Worm (Caenorhabditis elegans) whole organism, young adult: ENCODE results near the gene tag-281.

Experiments
- D2030.7 ChIP-seq: fragments of 200-800 bp; sonication (Bioruptor generic); IDR thresholded peaks from 2 replicates; pipeline ENCODE4 v1.3.6; 2022; ENCODE audit warnings: missing genetic modification reagents, missing genetic modification characterization, missing compliant biosample characterization
- F10E7.11 ChIP-seq: sonication (generic microtip); optimal IDR thresholded peaks from 2 replicates; lab custom pipeline; 2017; ENCODE audit warnings: mild to moderate bottlenecking, missing genetic modification characterization, moderate library complexity, missing compliant biosample characterization
- F23B12.7 ChIP-seq: sonication (generic microtip); optimal IDR thresholded peaks from 2 replicates; lab custom pipeline; 2017; ENCODE audit warnings: missing genetic modification characterization, mild to moderate bottlenecking, missing compliant biosample characterization, antibody characterized with exemption, moderate library complexity; ENCODE audit not compliant: insufficient read depth
- F33H1.4 ChIP-seq: fragments of 200-800 bp; sonication (Bioruptor generic); IDR thresholded peaks from 2 replicates; pipeline ENCODE4 v1.3.6; 2022; ENCODE audit warnings: missing genetic modification reagents, missing genetic modification characterization, missing compliant biosample characterization
- F37B4.10 ChIP-seq: fragments of 200-800 bp; sonication (Bioruptor generic); IDR thresholded peaks from 2 replicates; pipeline ENCODE4 v1.3.6; 2022; ENCODE audit warnings: missing genetic modification characterization, missing compliant biosample characterization
- F52B5.7 ChIP-seq: sonication (generic microtip); optimal IDR thresholded peaks from 2 replicates; lab custom pipeline; 2016; ENCODE audit warnings: mild to moderate bottlenecking, missing genetic modification characterization, missing compliant biosample characterization
- Y95B8A.8 ChIP-seq: fragments of 200-800 bp; sonication (Bioruptor generic); IDR thresholded peaks from 2 replicates; pipeline ENCODE4 v1.3.6; 2022; ENCODE audit warnings: missing genetic modification reagents, missing genetic modification characterization, missing compliant biosample characterization
- attf-6 ChIP-seq: fragments of 200-800 bp; sonication (Bioruptor generic); IDR thresholded peaks from 2 replicates; pipeline ENCODE4 v1.3.6; 2022; ENCODE audit warnings: missing genetic modification reagents, missing genetic modification characterization, missing compliant biosample characterization
- ceh-40 ChIP-seq: fragments of 200-800 bp; sonication (Bioruptor generic); IDR thresholded peaks from 2 replicates; pipeline ENCODE4 v1.3.6; 2022; ENCODE audit warnings: missing genetic modification characterization, missing compliant biosample characterization
- ceh-91 ChIP-seq: fragments of 200-800 bp; sonication (Bioruptor generic); IDR thresholded peaks from 2 replicates; pipeline ENCODE4 v1.3.6; 2022; ENCODE audit warnings: missing genetic modification reagents, missing genetic modification characterization, missing compliant biosample characterization
- egl-44 ChIP-seq: fragments of 200-800 bp; sonication (Bioruptor generic); IDR thresholded peaks from 2 replicates; pipeline ENCODE4 v1.3.6; 2022; ENCODE audit warnings: missing genetic modification reagents, missing genetic modification characterization, missing compliant biosample characterization
- ekl-4 ChIP-seq: fragments of 200-800 bp; sonication (Bioruptor generic); IDR thresholded peaks from 2 replicates; pipeline ENCODE4 v1.3.6; 2022; ENCODE audit warnings: missing genetic modification reagents, missing genetic modification characterization, missing compliant biosample characterization
- ets-4 ChIP-seq: fragments of 200-800 bp; sonication (Bioruptor generic); optimal IDR thresholded peaks from 2 replicates; lab custom pipeline; 2018; ENCODE audit warnings: mild to moderate bottlenecking, missing genetic modification characterization, missing compliant biosample characterization
- fkh-3 ChIP-seq: sonication (generic microtip); optimal IDR thresholded peaks from 2 replicates; lab custom pipeline; 2016; ENCODE audit warnings: mild to moderate bottlenecking, missing genetic modification characterization, missing compliant biosample characterization
- hmg-20 ChIP-seq: fragments of 200-800 bp; sonication (Bioruptor generic); IDR thresholded peaks from 2 replicates; pipeline ENCODE4 v1.3.6; 2022; ENCODE audit warnings: missing genetic modification reagents, missing genetic modification characterization, missing compliant biosample characterization
- hsf-1 ChIP-seq: fragments of 200-800 bp; sonication (Bioruptor generic); IDR thresholded peaks from 2 replicates; pipeline ENCODE4 v1.3.6; 2022; ENCODE audit warnings: missing genetic modification reagents, missing genetic modification characterization, missing compliant biosample characterization
- let-526 ChIP-seq: fragments of 200-800 bp; sonication (Bioruptor generic); IDR thresholded peaks from 2 replicates; pipeline ENCODE4 v1.3.6; 2022; ENCODE audit warnings: missing genetic modification reagents, missing genetic modification characterization, missing compliant biosample characterization
- let-607 ChIP-seq, 2 experiments: fragments of 200-800 bp in 1 of 2; sonication (Bioruptor generic) in 1 of 2; sonication (generic microtip) in 1 of 2; optimal IDR thresholded peaks; 2 replicates each; lab custom pipeline; 2016 to 2018; ENCODE audit warnings: mild to moderate bottlenecking in 2 of 2, missing compliant biosample characterization in 2 of 2, missing genetic modification characterization in 2 of 2, moderate library complexity in 2 of 2, missing genotype in 1 of 2
- lin-40 ChIP-seq: sonication (generic microtip); optimal IDR thresholded peaks from 2 replicates; lab custom pipeline; 2016; ENCODE audit warnings: missing genetic modification characterization, mild to moderate bottlenecking, missing compliant biosample characterization, missing genotype, missing genetic modification reagents
- madf-8 ChIP-seq: fragments of 200-800 bp; sonication (Bioruptor generic); conservative IDR thresholded peaks from 2 replicates; pipeline ENCODE4 v1.3.6; 2022; ENCODE audit warnings: missing genetic modification reagents, missing genetic modification characterization, missing compliant biosample characterization
- mcd-1 ChIP-seq: fragments of 200-800 bp; sonication (Bioruptor generic); IDR thresholded peaks from 2 replicates; pipeline ENCODE4 v1.3.6; 2022; ENCODE audit warnings: missing genetic modification reagents, missing genetic modification characterization, missing compliant biosample characterization
- nfya-1 ChIP-seq: sonication (generic microtip); optimal IDR thresholded peaks from 2 replicates; lab custom pipeline; 2017; ENCODE audit warnings: antibody characterized with exemption, missing compliant biosample characterization, missing genetic modification characterization, borderline replicate concordance; ENCODE audit not compliant: insufficient read depth
- nfya-2 ChIP-seq: fragments of 200-800 bp; sonication (Bioruptor generic); IDR thresholded peaks from 2 replicates; pipeline ENCODE4 v1.3.6; 2022; ENCODE audit warnings: missing genetic modification reagents, missing genetic modification characterization, missing compliant biosample characterization
- nhr-120 ChIP-seq: fragments of 200-800 bp; sonication (Bioruptor generic); IDR thresholded peaks from 2 replicates; pipeline ENCODE4 v1.3.6; 2022; ENCODE audit warnings: missing genetic modification characterization, missing compliant biosample characterization
- nhr-179 ChIP-seq: sonication (generic microtip); optimal IDR thresholded peaks from 2 replicates; lab custom pipeline; 2016; ENCODE audit warnings: mild to moderate bottlenecking, missing genetic modification characterization, missing compliant biosample characterization
- nhr-80 ChIP-seq: sonication (generic microtip); optimal IDR thresholded peaks from 2 replicates; lab custom pipeline; 2016; ENCODE audit warnings: missing genetic modification characterization, missing compliant biosample characterization
- nhr-90 ChIP-seq: sonication (generic microtip); optimal IDR thresholded peaks from 2 replicates; lab custom pipeline; 2016; ENCODE audit warnings: missing genotype, mild to moderate bottlenecking, missing genetic modification characterization, missing compliant biosample characterization
- pbrm-1 ChIP-seq: fragments of 200-800 bp; sonication (Bioruptor generic); IDR thresholded peaks from 2 replicates; pipeline ENCODE4 v1.3.6; 2022; ENCODE audit warnings: missing genetic modification reagents, missing genetic modification characterization, missing compliant biosample characterization
- pha-4 ChIP-seq: fragments of 150-350 bp; sonication (generic microtip); optimal IDR thresholded peaks from 2 replicates; lab custom pipeline; 2014; ENCODE audit warnings: missing biosample characterization, missing genetic modification reagents, missing genetic modification characterization
- rcor-1 ChIP-seq: fragments of 200-800 bp; sonication (Bioruptor generic); IDR thresholded peaks from 2 replicates; pipeline ENCODE4 v1.3.6; 2022; ENCODE audit warnings: missing genetic modification reagents, missing genetic modification characterization, missing compliant biosample characterization
- rec-8 ChIP-seq, 2 experiments: sonication (generic microtip); optimal IDR thresholded peaks; 2 replicates each; lab custom pipeline; 2016; ENCODE audit warnings: mild to moderate bottlenecking in 2 of 2, missing genetic modification characterization in 2 of 2, missing genetic modification reagents in 2 of 2, missing genotype in 2 of 2, missing biosample characterization in 1 of 2, missing compliant biosample characterization in 1 of 2, moderate library complexity in 1 of 2
- snpc-1.1 ChIP-seq: sonication (generic microtip); optimal IDR thresholded peaks from 2 replicates; lab custom pipeline; 2017; ENCODE audit warnings: missing genetic modification characterization, mild to moderate bottlenecking, missing compliant biosample characterization, antibody characterized with exemption, moderate library complexity, missing genotype, missing genetic modification reagents; ENCODE audit not compliant: insufficient read depth
- snpc-3.4 ChIP-seq: sonication (generic microtip); optimal IDR thresholded peaks from 2 replicates; lab custom pipeline; 2017; ENCODE audit warnings: missing genetic modification characterization, mild to moderate bottlenecking, missing compliant biosample characterization, antibody characterized with exemption, moderate library complexity, missing genotype, missing genetic modification reagents
- snpc-4 ChIP-seq, 5 experiments: fragments of 150-350 bp in 1 of 5; sonication (generic microtip) in 4 of 5; optimal IDR thresholded peaks; 2 replicates each; lab custom pipeline; 2014 to 2018; ENCODE audit warnings: missing genetic modification characterization in 5 of 5, missing biosample characterization in 3 of 5, antibody characterized with exemption in 2 of 5, mild to moderate bottlenecking in 2 of 5, missing compliant biosample characterization in 2 of 5, missing genotype in 2 of 5, moderate library complexity in 2 of 5, missing genetic modification reagents in 1 of 5
- tbp1 ChIP-seq: fragments of 200-800 bp; sonication (Bioruptor generic); optimal IDR thresholded peaks from 2 replicates; lab custom pipeline; 2018; ENCODE audit warnings: mild to moderate bottlenecking, missing genetic modification characterization, missing compliant biosample characterization
- tbx-9 ChIP-seq: sonication (generic microtip); optimal IDR thresholded peaks from 2 replicates; lab custom pipeline; 2016; ENCODE audit warnings: borderline replicate concordance, missing genetic modification characterization, inconsistent platforms, missing compliant biosample characterization
- ztf-25 ChIP-seq: fragments of 200-800 bp; sonication (Bioruptor generic); IDR thresholded peaks from 2 replicates; pipeline ENCODE4 v1.3.6; 2022; ENCODE audit warnings: missing genetic modification reagents, missing genetic modification characterization, missing compliant biosample characterization

Gene tag-281

ce11 chrII:12420486-12420885, 39.1 kb upstream of the tag-281 start, which contains the start of gene sre-26:
TSS of gene sre-26 (minus strand) at chrII:12420586.
- no peak for TF ChIP-seq pha-4 (tag; lab: Kevin White, UChicago)
- no peak for TF ChIP-seq snpc-3.4
- no peak for TF ChIP-seq nfya-1 (tag; lab: Kevin White, UChicago)
- no peak for TF ChIP-seq ceh-40
- no peak for TF ChIP-seq tbx-9 (tag; lab: Kevin White, UChicago)
- TF ChIP-seq ets-4 (GFP tag; lab: Kevin White, UChicago): no peak
- TF ChIP-seq hmg-20 (GFP tag; lab: Robert Waterston, UW): no peak
- TF ChIP-seq ztf-25 (GFP tag; lab: Robert Waterston, UW): no peak
- TF ChIP-seq rcor-1 (GFP tag; lab: Robert Waterston, UW): no peak
- no peak for TF ChIP-seq nhr-90 (tag; lab: Kevin White, UChicago)
- TF ChIP-seq nhr-80: no peak

ce11 chrII:12425644-12426222, 33.8 kb upstream of the tag-281 start, which contains the start of gene daf-22:
TSS of gene daf-22 (minus strand) at chrII:12425694.
- TF ChIP-seq lin-40 (tag; lab: Kevin White, UChicago) (no peak), let-607 (tag; optimal IDR thresholded peaks at IDR 0.05; lab: Kevin White, UChicago) (peak in 1 of 2 experiments; percentile 23), nhr-80 (peak; percentile 78), mcd-1 (GFP tag; lab: Robert Waterston, UW) (no peak)
- TF ChIP-seq, all 124 proteins: peak for 2

- TF ChIP-seq F10E7.11: no peak
Measured at ce11 chrII:12429743-12430142, 29.8 kb upstream of the tag-281 start, which contains the start of gene Y57A10C.8. TSS of gene Y57A10C.8 (minus strand) at chrII:12429843.

DNA sequence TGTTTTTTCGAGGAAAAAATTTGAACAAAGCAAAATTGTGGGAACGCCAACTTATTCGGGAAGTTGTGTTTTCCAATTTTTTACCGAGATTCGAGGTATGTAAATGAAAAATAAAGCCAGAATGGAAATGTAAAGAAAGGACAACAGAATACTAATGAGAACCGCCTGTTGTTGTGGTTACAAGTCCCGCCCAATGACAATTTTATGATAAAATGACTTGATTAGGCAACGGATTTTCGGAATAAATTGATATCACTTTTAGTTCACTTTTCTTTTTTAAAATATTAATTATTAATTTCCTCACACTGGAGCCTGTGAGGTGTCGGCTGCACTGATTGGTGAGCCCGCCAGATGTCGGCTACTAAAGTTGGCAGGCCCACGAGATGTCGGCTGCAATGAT, 27.2 kb upstream of the tag-281 start, which contains the start of gene dct-12:
Gene dct-12, minus strand, starts transcription at position 101 of the 400 bp plus-strand sequence.
- TF ChIP-seq snpc-4 (GFP tag; optimal IDR thresholded peaks at IDR 0.05; lab: Kevin White, UChicago): no peak
- peak in 1 of 4 experiments; percentile 35 for TF ChIP-seq snpc-4 (tag; optimal IDR thresholded peaks at IDR 0.05; lab: Kevin White, UChicago)
- TF ChIP-seq F37B4.10 (GFP tag; lab: Robert Waterston, UW): no peak

- TF ChIP-seq ceh-91 (GFP tag; lab: Robert Waterston, UW): no peak; the same call in 1 of the 2 replicates
- TF ChIP-seq snpc-1.1: no peak
- TF ChIP-seq rec-8 (tag; optimal IDR thresholded peaks at IDR 0.05; lab: Kevin White, UChicago): no peak
- no peak for TF ChIP-seq pbrm-1 (GFP tag; lab: Robert Waterston, UW)
- TF ChIP-seq madf-8: no peak
- TF ChIP-seq D2030.7 (GFP tag; lab: Robert Waterston, UW): no peak; the same call in 1 of the 2 replicates
- peak; percentile 22 for TF ChIP-seq F23B12.7
- no peak for TF ChIP-seq mcd-1 (GFP tag; lab: Robert Waterston, UW)
- no peak for TF ChIP-seq nfya-2
- no peak for TF ChIP-seq Y95B8A.8
- peak; percentile 22; the same call in 1 of the 2 replicates for TF ChIP-seq F33H1.4 (GFP tag; lab: Robert Waterston, UW)
- TF ChIP-seq nhr-120 (GFP tag; lab: Robert Waterston, UW): 0 out of 2 replicates have a peak, but pooled peaks have one; percentile 11
- no peak for TF ChIP-seq F52B5.7 (tag; lab: Kevin White, UChicago)
- TF ChIP-seq egl-44: no peak
- no peak for TF ChIP-seq nhr-179 (tag; lab: Kevin White, UChicago)
- TF ChIP-seq hsf-1: no peak
- no peak for TF ChIP-seq ekl-4 (GFP tag; lab: Robert Waterston, UW)
- no peak for TF ChIP-seq let-526
- no peak for TF ChIP-seq lin-40 (tag; lab: Kevin White, UChicago)
- TF ChIP-seq tbp1 (GFP tag; lab: Kevin White, UChicago): peak; percentile 87
- TF ChIP-seq attf-6: no peak
- no peak for TF ChIP-seq fkh-3
- no peak for TF ChIP-seq F37B4.10 (GFP tag; lab: Robert Waterston, UW)
Measured at ce11 chrII:12435202-12435872, 24.2 kb upstream of the tag-281 start.
